Worm (Caenorhabditis elegans): ENCODE data around the gene srx-31.
A peak's percentile ranks its signal among the peaks of the same experiment; 100 is the strongest.

The srx-31 gene

DNA sequence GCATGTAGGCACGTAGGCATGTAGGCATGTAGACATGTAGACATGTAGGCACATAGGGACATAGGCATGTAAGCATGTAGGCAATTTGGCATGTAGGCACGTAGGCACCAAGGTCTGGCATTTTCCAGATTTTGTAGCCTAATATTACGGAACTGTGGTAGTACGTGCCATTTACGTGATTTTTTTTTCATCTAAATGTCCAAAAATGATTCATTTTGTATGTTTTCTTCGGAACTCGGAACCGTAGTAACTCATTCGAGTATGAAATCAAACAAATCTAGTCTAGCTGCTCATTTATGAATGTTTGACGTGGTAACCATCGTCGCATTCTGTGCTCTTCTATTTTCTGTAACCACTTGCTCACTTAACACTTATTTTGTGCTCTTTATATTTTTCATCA, 44.5 kb downstream of the srx-31 start, which contains the start of gene srbc-59:
TSS of gene srbc-59 (plus strand) at position 301 of the 400 bp plus-strand sequence.
- TF ChIP-seq ama-1 (optimal IDR thresholded peaks at IDR 0.05), result no peak
- no peak for TF ChIP-seq nhr-47 (tag; optimal IDR thresholded peaks at IDR 0.05)
- TF ChIP-seq elt-2 (tag; optimal IDR thresholded peaks at IDR 0.05), result no peak
- no peak for TF ChIP-seq mab-9 (GFP tag; IDR thresholded peaks at IDR 0.05)
- no peak for TF ChIP-seq aly-2 (tag; optimal IDR thresholded peaks at IDR 0.05)

DNA sequence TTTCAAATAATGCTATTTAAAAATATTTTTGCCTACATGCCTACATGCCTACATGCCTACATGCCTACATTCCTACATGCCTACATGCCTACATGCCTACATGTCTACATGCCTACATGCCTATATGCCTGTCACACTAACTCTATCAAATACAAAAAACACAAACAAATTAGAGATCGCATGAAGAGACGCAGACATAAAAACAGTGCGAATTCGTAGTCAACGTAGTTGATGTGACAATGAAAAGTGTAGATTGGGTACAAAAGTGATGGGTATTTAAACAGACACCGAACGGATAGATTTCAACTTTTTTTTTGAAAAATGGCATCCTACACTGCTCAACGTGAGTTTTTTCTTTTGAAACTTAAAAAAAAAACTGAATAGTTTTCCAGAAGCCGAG, 45.5 kb downstream of the srx-31 start, which contains the start of gene R09E12.9:
TSS of gene R09E12.9 (plus strand) at position 316 of the 400 bp plus-strand sequence.
- no peak for TF ChIP-seq unc-130 (tag; optimal IDR thresholded peaks at IDR 0.05)
- TF ChIP-seq sox-4 (tag; optimal IDR thresholded peaks at IDR 0.05), result no peak
- no peak for TF ChIP-seq ces-1 (GFP tag; optimal IDR thresholded peaks at IDR 0.05)
- no peak for TF ChIP-seq tlp-1 (tag; optimal IDR thresholded peaks at IDR 0.05)
- peak; percentile 40 for TF ChIP-seq nhr-19 (GFP tag; conservative IDR thresholded peaks at IDR 0.05)
- no peak for TF ChIP-seq lin-14 (GFP tag; optimal IDR thresholded peaks at IDR 0.05)
- no peak for TF ChIP-seq pag-3 (tag; optimal IDR thresholded peaks at IDR 0.05; ENCODE audit: borderline replicate concordance, insufficient read depth)
- TF ChIP-seq mdl-1 (tag; optimal IDR thresholded peaks at IDR 0.05), result no peak
- TF ChIP-seq zip-4 (GFP tag; optimal IDR thresholded peaks at IDR 0.05), result no peak
- TF ChIP-seq C04F5.9 (tag; optimal IDR thresholded peaks at IDR 0.05), result no peak
- no peak for TF ChIP-seq aha-1 (tag; optimal IDR thresholded peaks at IDR 0.05)
- no peak for TF ChIP-seq lir-3 (tag; optimal IDR thresholded peaks at IDR 0.05; ENCODE audit: poor library complexity)
- TF ChIP-seq unc-62 (GFP tag; optimal IDR thresholded peaks at IDR 0.05), result no peak
- no peak for TF ChIP-seq ceh-88 (GFP tag; IDR thresholded peaks at IDR 0.05)
- peak; percentile 55 for TF ChIP-seq nhr-85 (tag)
- peak; percentile 10 for TF ChIP-seq swsn-7 (tag; optimal IDR thresholded peaks at IDR 0.05)
- no peak for TF ChIP-seq sup-37 (GFP tag; optimal IDR thresholded peaks at IDR 0.05)
- TF ChIP-seq elt-3 (tag; optimal IDR thresholded peaks at IDR 0.05), result peak in 1 of 6 experiments; percentile 27
- TF ChIP-seq ztf-4 (tag; optimal IDR thresholded peaks at IDR 0.05), result no peak
- TF ChIP-seq pax-3 (tag; optimal IDR thresholded peaks at IDR 0.05), result no peak
- TF ChIP-seq efl-1 (optimal IDR thresholded peaks at IDR 0.05), result peak; percentile 37 to 39
- TF ChIP-seq efl-1 (GFP tag; optimal IDR thresholded peaks at IDR 0.05 in 1 of 2), result peak; percentile 28 to 90
- no peak for TF ChIP-seq fos-1 (tag; optimal IDR thresholded peaks at IDR 0.05)
- no peak for TF ChIP-seq isw-1 (GFP tag; IDR thresholded peaks at IDR 0.05)
- TF ChIP-seq fkh-8 (tag; optimal IDR thresholded peaks at IDR 0.05), result no peak
- peak; percentile 63 for TF ChIP-seq snu-23 (GFP tag; optimal IDR thresholded peaks at IDR 0.05)
- TF ChIP-seq mab-9 (GFP tag; IDR thresholded peaks at IDR 0.05), result no peak
- TF ChIP-seq rnt-1 (tag; optimal IDR thresholded peaks at IDR 0.05), result no peak
- no peak for TF ChIP-seq xbp-1 (tag; optimal IDR thresholded peaks at IDR 0.05)
- no peak for TF ChIP-seq fkh-4 (tag; optimal IDR thresholded peaks at IDR 0.05; ENCODE audit: borderline replicate concordance)
- no peak for TF ChIP-seq Y116A8C.19 (tag; optimal IDR thresholded peaks at IDR 0.05; ENCODE audit: borderline replicate concordance)
- no peak for TF ChIP-seq efl-3 (GFP tag; optimal IDR thresholded peaks at IDR 0.05)
- no peak for TF ChIP-seq hlh-17 (GFP tag; optimal IDR thresholded peaks at IDR 0.05; ENCODE audit: borderline replicate concordance)
- no peak for TF ChIP-seq lin-15B (tag; optimal IDR thresholded peaks at IDR 0.05)
- TF ChIP-seq mep-1 (tag; optimal IDR thresholded peaks at IDR 0.05), result no peak
- TF ChIP-seq egl-27 (tag; optimal IDR thresholded peaks at IDR 0.05), result no peak
- no peak for TF ChIP-seq unc-98 (GFP tag; IDR thresholded peaks at IDR 0.05)
- TF ChIP-seq F16B12.6 (tag; optimal IDR thresholded peaks at IDR 0.05), result no peak
- no peak for TF ChIP-seq nhr-11 (tag; optimal IDR thresholded peaks at IDR 0.05)
- no peak for TF ChIP-seq unc-86 (tag; optimal IDR thresholded peaks at IDR 0.05)
- TF ChIP-seq nhr-76 (tag; optimal IDR thresholded peaks at IDR 0.05), result peak; percentile 15
- TF ChIP-seq elt-2 (tag; optimal IDR thresholded peaks at IDR 0.05), result no peak
- TF ChIP-seq zag-1 (tag; optimal IDR thresholded peaks at IDR 0.05), result no peak
- no peak for TF ChIP-seq unc-30 (tag; optimal IDR thresholded peaks at IDR 0.05)
- TF ChIP-seq hpl-2 (GFP tag; optimal IDR thresholded peaks at IDR 0.05), result no peak
- no peak for TF ChIP-seq pqm-1 (tag; optimal IDR thresholded peaks at IDR 0.05)
- TF ChIP-seq nhr-237 (tag; optimal IDR thresholded peaks at IDR 0.05), result peak; percentile 42
- no peak for TF ChIP-seq jun-1 (tag; optimal IDR thresholded peaks at IDR 0.05)
- peak in 2 of 3 experiments; percentile 24 to 26 for TF ChIP-seq dpl-1 (GFP tag; optimal IDR thresholded peaks at IDR 0.05)

All from whole organism, L1 larva.